Fruit fly (Drosophila melanogaster) whole organism, pupa: Measurements from ENCODE around the gene mv.

Experiments
- CG10348 ChIP-seq: fragments of 200-800 bp; sonication (Bioruptor generic); IDR thresholded peaks from 2 replicates; pipeline ENCODE4 v1.3.6; 2022; ENCODE audit warnings: missing biosample characterization, missing genetic modification characterization
- CG12605 ChIP-seq: fragments of 200-800 bp; sonication (Bioruptor generic); IDR thresholded peaks from 2 replicates; pipeline ENCODE4 v1.3.6; 2022; ENCODE audit warnings: missing biosample characterization, missing genetic modification characterization
- CG13204 ChIP-seq: fragments of 200-800 bp; sonication (Bioruptor generic); optimal IDR thresholded peaks from 2 replicates; lab custom pipeline; 2018; ENCODE audit warnings: missing biosample characterization, mild to moderate bottlenecking, missing genetic modification characterization, moderate library complexity
- CG14655 ChIP-seq: fragments of 200-800 bp; sonication (Bioruptor generic); optimal IDR thresholded peaks from 3 replicates; lab custom pipeline; 2017; ENCODE audit warnings: mild to moderate bottlenecking, missing biosample characterization, missing genetic modification reagents, missing genetic modification characterization
- CG15710 ChIP-seq: fragments of 200-800 bp; sonication (Bioruptor generic); optimal IDR thresholded peaks from 2 replicates; lab custom pipeline; 2018; ENCODE audit warnings: missing biosample characterization, mild to moderate bottlenecking, missing genetic modification characterization, moderate library complexity
- CG17806 ChIP-seq: fragments of 200-800 bp; sonication (Bioruptor generic); optimal IDR thresholded peaks from 2 replicates; lab custom pipeline; 2018; ENCODE audit warnings: missing biosample characterization, mild to moderate bottlenecking, missing genetic modification characterization, moderate library complexity
- CG32121 ChIP-seq: fragments of 200-800 bp; sonication (Bioruptor generic); IDR thresholded peaks from 2 replicates; pipeline ENCODE4 v1.3.6; 2022; ENCODE audit warnings: missing biosample characterization, missing genetic modification characterization
- CG34367 ChIP-seq: fragments of 200-800 bp; sonication (Bioruptor generic); optimal IDR thresholded peaks from 2 replicates; lab custom pipeline; 2018; ENCODE audit warnings: missing biosample characterization, mild to moderate bottlenecking, missing genetic modification characterization
- CG4496 ChIP-seq: fragments of 200-800 bp; sonication (Bioruptor generic); IDR thresholded peaks from 3 replicates; pipeline ENCODE4 v1.3.6; 2022; ENCODE audit warnings: missing biosample characterization, missing genetic modification characterization
- CG8159 ChIP-seq: fragments of 200-800 bp; sonication (Bioruptor generic); optimal IDR thresholded peaks from 3 replicates; lab custom pipeline; 2018; ENCODE audit warnings: missing biosample characterization, mild to moderate bottlenecking, missing genetic modification characterization, moderate library complexity
- CG8301 ChIP-seq: fragments of 200-800 bp; sonication (Bioruptor generic); optimal IDR thresholded peaks from 2 replicates; lab custom pipeline; 2018; ENCODE audit warnings: missing biosample characterization, mild to moderate bottlenecking, missing genetic modification characterization
- CG9948 ChIP-seq: fragments of 200-800 bp; sonication (Bioruptor generic); optimal IDR thresholded peaks from 2 replicates; lab custom pipeline; 2018; ENCODE audit warnings: missing biosample characterization, mild to moderate bottlenecking, missing genetic modification characterization, moderate library complexity
- D1 ChIP-seq: fragments of 200-800 bp; sonication (Bioruptor generic); optimal IDR thresholded peaks from 2 replicates; lab custom pipeline; 2018; ENCODE audit warnings: missing biosample characterization, mild to moderate bottlenecking, missing genetic modification characterization, moderate library complexity
- EcR ChIP-seq: fragments of 200-800 bp; sonication (Bioruptor generic); optimal IDR thresholded peaks from 3 replicates; lab custom pipeline; 2019; ENCODE audit warnings: missing biosample characterization, missing genetic modification characterization, mild to moderate bottlenecking, moderate library complexity, missing genetic modification reagents
- Ets98B ChIP-seq: fragments of 200-800 bp; sonication (Bioruptor generic); IDR thresholded peaks from 2 replicates; pipeline ENCODE4 v1.3.6; 2022; ENCODE audit warnings: missing biosample characterization, missing genetic modification characterization
- Pif1A ChIP-seq: fragments of 200-800 bp; sonication (Bioruptor generic); optimal IDR thresholded peaks from 3 replicates; lab custom pipeline; 2016; ENCODE audit warnings: missing biosample characterization, missing genetic modification characterization
- Pif1B ChIP-seq: fragments of 200-800 bp; sonication (Bioruptor generic); optimal IDR thresholded peaks from 3 replicates; lab custom pipeline; 2016; ENCODE audit warnings: missing biosample characterization, missing genetic modification characterization
- Snoo ChIP-seq: fragments of 200-800 bp; sonication (Bioruptor generic); optimal IDR thresholded peaks from 3 replicates; lab custom pipeline; 2017; ENCODE audit warnings: missing biosample characterization, mild to moderate bottlenecking, missing genetic modification characterization, inconsistent platforms
- fd96Ca ChIP-seq: fragments of 200-800 bp; sonication (Bioruptor generic); IDR thresholded peaks from 3 replicates; pipeline ENCODE4 v1.3.6; 2022; ENCODE audit warnings: missing biosample characterization, missing genetic modification characterization
- gl ChIP-seq: fragments of 200-800 bp; sonication (Bioruptor generic); optimal IDR thresholded peaks from 2 replicates; lab custom pipeline; 2018; ENCODE audit warnings: missing biosample characterization, mild to moderate bottlenecking, missing genetic modification characterization
- rn ChIP-seq: fragments of 200-800 bp; sonication (Bioruptor generic); IDR thresholded peaks from 2 replicates; pipeline ENCODE4 v1.3.6; 2022; ENCODE audit warnings: missing biosample characterization, missing genetic modification characterization

mv gene

dm6 chr3L:1928959-1929358 lies 35.0 kb downstream of the mv start:
- TF ChIP-seq CG10348 (GFP tag; lab: Robert Waterston, UW) = no peak
- TF ChIP-seq D1 (tag; lab: Kevin White, UChicago) = no peak
- TF ChIP-seq CG13204 (GFP tag; lab: Kevin White, UChicago) = no peak
- TF ChIP-seq CG9948 (tag; lab: Kevin White, UChicago) = no peak
- no peak for TF ChIP-seq CG34367
- no peak for TF ChIP-seq fd96Ca (GFP tag; lab: Robert Waterston, UW)
- no peak for TF ChIP-seq rn (GFP tag; lab: Robert Waterston, UW)
- no peak for TF ChIP-seq gl (tag; lab: Kevin White, UChicago)
- TF ChIP-seq CG17806 (tag; lab: Kevin White, UChicago) = no peak
- TF ChIP-seq Ets98B = no peak
- TF ChIP-seq EcR = no peak
- TF ChIP-seq Pif1B (GFP tag; lab: Kevin White, UChicago) = no peak
- no peak for TF ChIP-seq CG8159

- no peak for TF ChIP-seq CG8301 (tag; lab: Kevin White, UChicago)
- TF ChIP-seq gl (tag; lab: Kevin White, UChicago) = no peak
- TF ChIP-seq CG17806 (tag; lab: Kevin White, UChicago) = no peak
- TF ChIP-seq rn (GFP tag; lab: Robert Waterston, UW) = no peak
- TF ChIP-seq CG32121 = no peak
- TF ChIP-seq CG10348 (GFP tag; lab: Robert Waterston, UW) = no peak
- no peak for TF ChIP-seq CG8159
- TF ChIP-seq Ets98B = no peak
- TF ChIP-seq CG12605 (GFP tag; lab: Robert Waterston, UW) = no peak
- TF ChIP-seq CG13204 (GFP tag; lab: Kevin White, UChicago) = no peak
- no peak for TF ChIP-seq CG34367
- TF ChIP-seq Pif1B (GFP tag; lab: Kevin White, UChicago) = no peak
- no peak for TF ChIP-seq CG9948 (tag; lab: Kevin White, UChicago)
- TF ChIP-seq Pif1A (GFP tag; lab: Kevin White, UChicago) = no peak
- no peak for TF ChIP-seq fd96Ca (GFP tag; lab: Robert Waterston, UW)
- TF ChIP-seq CG14655 = no peak
- TF ChIP-seq CG4496 = no peak
- TF ChIP-seq D1 (tag; lab: Kevin White, UChicago) = no peak
- no peak for TF ChIP-seq Snoo (tag; lab: Kevin White, UChicago)
- TF ChIP-seq CG15710 (tag; lab: Kevin White, UChicago) = no peak
These were observed 43.0 kb downstream of the mv start, which contains the start of gene Dbx for dm6 chr3L:1920943-1921342. Gene Dbx, plus strand, starts transcription at chr3L:1921307.

DNA sequence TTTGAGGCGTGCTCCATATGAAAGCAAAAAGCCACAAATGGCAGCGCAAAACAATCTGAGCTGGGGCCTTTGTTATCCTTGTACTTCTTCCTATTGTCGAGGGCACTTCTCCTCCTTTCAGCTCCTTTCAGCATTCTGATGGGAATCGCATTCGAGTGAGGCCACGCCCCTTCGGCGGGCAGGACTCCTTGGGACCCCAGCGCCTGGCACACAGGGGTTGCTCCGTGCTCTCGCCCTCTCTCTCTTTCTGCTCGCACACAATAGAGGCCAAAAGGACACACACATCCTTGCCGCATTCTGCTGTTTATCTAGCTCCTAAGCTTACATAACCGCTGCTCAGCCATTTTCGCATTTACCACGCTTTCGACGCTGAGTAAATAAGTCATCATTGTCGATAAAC lies 43.9 kb downstream of the mv start:
- TF ChIP-seq CG32121 = no peak

dm6 chr3L:1916617-1917016 lies 47.4 kb downstream of the mv start:
- TF ChIP-seq CG34367 (no peak), CG12605 (GFP tag; lab: Robert Waterston, UW) (no peak), CG4496 (no peak), CG8159 (no peak), Pif1B (GFP tag; lab: Kevin White, UChicago) (no peak), CG8301 (tag; lab: Kevin White, UChicago) (no peak), CG10348 (GFP tag; lab: Robert Waterston, UW) (no peak), CG14655 (no peak), CG17806 (tag; lab: Kevin White, UChicago) (no peak), EcR (no peak), Pif1A (GFP tag; lab: Kevin White, UChicago) (no peak), CG32121 (no peak), Ets98B (no peak), CG13204 (GFP tag; lab: Kevin White, UChicago) (no peak), CG9948 (tag; lab: Kevin White, UChicago) (no peak), gl (tag; lab: Kevin White, UChicago) (no peak), CG15710 (tag; lab: Kevin White, UChicago) (no peak), D1 (tag; lab: Kevin White, UChicago) (no peak), rn (GFP tag; lab: Robert Waterston, UW) (no peak), Snoo (tag; lab: Kevin White, UChicago) (no peak)

DNA sequence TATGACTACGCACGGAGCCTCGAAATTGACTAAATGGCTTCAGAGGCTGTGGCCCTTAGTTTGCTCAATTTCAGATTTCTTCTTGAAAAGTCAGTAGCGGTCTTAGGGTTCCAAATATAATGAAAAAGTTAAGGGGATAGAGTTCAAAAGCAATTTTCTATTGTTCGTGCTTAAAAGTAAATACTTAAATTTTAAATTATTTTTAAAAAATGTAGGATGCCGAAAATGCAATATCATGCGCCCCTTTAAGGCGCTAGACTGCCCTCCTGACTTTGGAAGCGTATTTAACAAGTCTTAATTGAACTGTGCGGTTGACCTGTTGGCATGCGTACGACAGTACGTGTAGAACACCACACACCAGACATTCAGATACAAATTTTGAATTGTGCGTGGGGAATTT lies 49.3 kb downstream of the mv start:
- no peak for TF ChIP-seq CG12605 (GFP tag; lab: Robert Waterston, UW)

DNA sequence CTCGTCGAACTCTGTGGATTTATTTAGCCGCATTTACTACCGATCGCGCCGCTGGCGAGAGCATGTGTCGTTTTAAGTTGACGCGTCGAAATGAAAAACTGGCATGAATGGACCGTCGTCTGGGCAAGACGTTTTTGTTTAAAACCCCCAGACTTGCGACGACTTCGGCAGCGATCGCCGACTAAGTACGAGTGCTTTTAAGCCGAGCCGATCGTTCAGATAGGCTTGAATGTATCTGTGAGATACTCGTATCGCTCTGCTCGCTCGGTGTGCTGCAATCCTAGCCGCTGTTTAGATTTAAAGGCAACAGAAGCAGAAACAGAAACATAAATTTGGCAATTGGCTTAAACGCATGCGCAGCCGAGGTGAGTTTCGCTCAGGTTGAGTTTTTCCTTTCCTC lies 53.9 kb downstream of the mv start, which contains the start of gene dsb:
Gene dsb, minus strand, starts transcription at position 91 of the 400 bp plus-strand sequence.
- TF ChIP-seq CG13204 (GFP tag; lab: Kevin White, UChicago) (peak; percentile 7), CG8301 (tag; lab: Kevin White, UChicago) (no peak)

DNA sequence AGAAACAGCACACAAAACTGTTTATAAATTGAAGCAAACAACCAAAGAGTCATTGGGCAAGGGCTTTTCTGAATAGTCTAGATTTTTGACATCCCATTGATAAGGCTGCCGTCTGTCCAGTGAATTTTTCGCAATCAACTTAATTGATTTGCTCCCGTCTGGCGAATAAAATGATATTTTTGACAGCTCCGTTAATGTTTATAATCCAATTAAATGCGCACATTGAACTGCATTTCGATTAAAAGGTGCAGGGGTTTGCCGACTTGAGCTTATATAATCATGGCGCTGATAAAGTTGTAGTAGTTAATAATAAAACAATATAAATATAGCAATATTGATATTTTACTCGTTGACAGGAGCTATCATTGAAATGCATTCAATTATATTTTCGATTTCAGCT lies 55.0 kb downstream of the mv start:
- TF ChIP-seq CG34367 (no peak), CG12605 (GFP tag; lab: Robert Waterston, UW) (no peak), CG8301 (tag; lab: Kevin White, UChicago) (no peak), CG13204 (GFP tag; lab: Kevin White, UChicago) (no peak), CG32121 (no peak), CG9948 (tag; lab: Kevin White, UChicago) (no peak), CG4496 (no peak), CG8159 (no peak), Pif1B (GFP tag; lab: Kevin White, UChicago) (no peak), CG15710 (tag; lab: Kevin White, UChicago) (no peak), gl (tag; lab: Kevin White, UChicago) (no peak), Snoo (tag; lab: Kevin White, UChicago) (no peak), rn (GFP tag; lab: Robert Waterston, UW) (no peak), CG17806 (tag; lab: Kevin White, UChicago) (no peak)
